Fruit fly (Drosophila melanogaster): ENCODE measurements around the gene Dronc.

- no peak for TF ChIP-seq CG8478 (optimal IDR thresholded peaks at IDR 0.05)
- no peak for TF ChIP-seq CTCF (optimal IDR thresholded peaks at IDR 0.05)
These were observed 879 bp downstream of the Dronc start for dm6 chr3L:9969158-9969557.

Measured in S2 (cell line).